Worm (Caenorhabditis elegans): ENCODE measurements around the gene rpb-9.

rpb-9 gene

ce11 chrV:8007460-8008292, 4.5 kb downstream of the rpb-9 start, which contains the start of gene Y97E10AR.3:
Gene Y97E10AR.3 (minus strand): TSS chrV:8007510.
- TF ChIP-seq attf-4 (tag; optimal IDR thresholded peaks at IDR 0.05) (no peak), unc-62 (GFP tag; optimal IDR thresholded peaks at IDR 0.05 in 1 of 2) (peak in 1 of 2 experiments; percentile 95), unc-62 (tag; optimal IDR thresholded peaks at IDR 0.05) (no peak), aha-1 (tag) (peak; percentile 95)

DNA sequence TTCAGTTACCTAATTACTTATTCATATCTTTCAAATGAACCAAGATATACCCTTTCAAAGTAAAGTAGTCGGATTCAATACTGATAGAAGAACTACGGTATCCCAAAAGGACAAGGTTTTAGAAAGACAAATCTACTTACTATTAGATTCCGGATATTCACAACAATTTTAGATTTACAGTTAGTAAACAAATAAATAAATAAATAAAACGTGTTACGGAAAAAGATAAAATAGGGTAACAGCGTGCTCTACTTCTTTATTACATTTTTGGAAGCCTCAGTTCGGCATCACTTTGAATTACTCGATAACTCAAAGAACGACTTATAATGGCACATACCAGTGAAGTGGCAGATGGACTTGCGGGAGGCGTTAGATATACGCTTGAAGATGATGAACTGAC, 7.1 kb downstream of the rpb-9 start, which contains the start of gene Y97E10AR.8:
Gene Y97E10AR.8, plus strand, starts transcription at position 301 of the 400 bp plus-strand sequence.
- no peak for TF ChIP-seq ces-1 (GFP tag; optimal IDR thresholded peaks at IDR 0.05)
- TF ChIP-seq mep-1 (tag; optimal IDR thresholded peaks at IDR 0.05): no peak
- no peak for TF ChIP-seq lin-39 (tag; optimal IDR thresholded peaks at IDR 0.05)
- no peak for TF ChIP-seq skn-1 (tag; optimal IDR thresholded peaks at IDR 0.05)
- no peak for TF ChIP-seq unc-39 (tag; optimal IDR thresholded peaks at IDR 0.05)
- TF ChIP-seq tag-97 (GFP tag; IDR thresholded peaks at IDR 0.05): no peak

ce11 chrV:8000929-8001513, 11.1 kb downstream of the rpb-9 start, which contains the start of gene Y97E10AR.1:
Gene Y97E10AR.1 (plus strand): TSS chrV:8001463.
- TF ChIP-seq spr-3 (GFP tag; optimal IDR thresholded peaks at IDR 0.05): no peak
- 0 out of 2 replicates have a peak, but pooled peaks have one; percentile 15 for TF ChIP-seq saeg-2 (GFP tag; IDR thresholded peaks at IDR 0.05)
- TF ChIP-seq tra-1 (GFP tag; IDR thresholded peaks at IDR 0.05): 0 out of 2 replicates have a peak, but pooled peaks have one; percentile 28
- peak; percentile 46 for TF ChIP-seq jun-1 (tag; optimal IDR thresholded peaks at IDR 0.05)
- peak; percentile 42 for TF ChIP-seq mes-2 (tag; optimal IDR thresholded peaks at IDR 0.05; ENCODE audit: poor library complexity, severe bottlenecking)
- peak; percentile 97 for TF ChIP-seq hlh-11 (tag; optimal IDR thresholded peaks at IDR 0.05)
- TF ChIP-seq lin-38 (GFP tag; IDR thresholded peaks at IDR 0.05): no peak
- peak; percentile 86 for TF ChIP-seq gei-8 (GFP tag; optimal IDR thresholded peaks at IDR 0.05)
- TF ChIP-seq lsy-2 (tag; optimal IDR thresholded peaks at IDR 0.05): peak; percentile 29 to 79
- peak; percentile 86 for TF ChIP-seq nhr-48 (tag; optimal IDR thresholded peaks at IDR 0.05)
- TF ChIP-seq mxl-3 (GFP tag; optimal IDR thresholded peaks at IDR 0.05): peak; percentile 75
- peak; percentile 9; the same call in 1 of the 2 replicates for TF ChIP-seq nhr-41 (GFP tag; IDR thresholded peaks at IDR 0.05)
- no peak for TF ChIP-seq F44E2.7 (GFP tag; IDR thresholded peaks at IDR 0.05)
- TF ChIP-seq hif-1 (tag; optimal IDR thresholded peaks at IDR 0.05): peak in 1 of 2 experiments; percentile 78
- TF ChIP-seq nhr-28 (tag; optimal IDR thresholded peaks at IDR 0.05): peak; percentile 85
- TF ChIP-seq daf-19 (GFP tag; conservative IDR thresholded peaks at IDR 0.05): no peak
- TF ChIP-seq daf-12 (tag; optimal IDR thresholded peaks at IDR 0.05): no peak
- no peak for TF ChIP-seq attf-4 (tag; optimal IDR thresholded peaks at IDR 0.05)
- TF ChIP-seq nhr-102 (tag; optimal IDR thresholded peaks at IDR 0.05): no peak
- TF ChIP-seq ces-1 (GFP tag; optimal IDR thresholded peaks at IDR 0.05): no peak
- no peak for TF ChIP-seq tag-97 (GFP tag; IDR thresholded peaks at IDR 0.05)
- TF ChIP-seq nhr-111 (GFP tag; optimal IDR thresholded peaks at IDR 0.05): no peak
- no peak for TF ChIP-seq lin-29 (GFP tag; IDR thresholded peaks at IDR 0.05)
- TF ChIP-seq fos-1 (tag; optimal IDR thresholded peaks at IDR 0.05): no peak
- no peak for TF ChIP-seq dmd-9 (GFP tag; IDR thresholded peaks at IDR 0.05)
- no peak for TF ChIP-seq F49E8.2 (tag; optimal IDR thresholded peaks at IDR 0.05; ENCODE audit: borderline replicate concordance)
- no peak for TF ChIP-seq unc-130 (GFP tag; optimal IDR thresholded peaks at IDR 0.05)
- TF ChIP-seq duxl-1 (tag; optimal IDR thresholded peaks at IDR 0.05; ENCODE audit: poor library complexity): no peak
- no peak for TF ChIP-seq cey-2 (tag; optimal IDR thresholded peaks at IDR 0.05; ENCODE audit: borderline replicate concordance, insufficient read depth)
- TF ChIP-seq zip-2 (tag; optimal IDR thresholded peaks at IDR 0.05): no peak
- TF ChIP-seq zfp-3 (GFP tag; conservative IDR thresholded peaks at IDR 0.05): no peak
- TF ChIP-seq spr-1 (tag; optimal IDR thresholded peaks at IDR 0.05): no peak
- TF ChIP-seq T26A8.4 (GFP tag; IDR thresholded peaks at IDR 0.05): 0 out of 2 replicates have a peak, but pooled peaks have one; percentile 39
- TF ChIP-seq D1046.2 (GFP tag; IDR thresholded peaks at IDR 0.05): no peak
- TF ChIP-seq egl-43 (GFP tag; IDR thresholded peaks at IDR 0.05): no peak
- no peak for TF ChIP-seq ceh-32 (tag; optimal IDR thresholded peaks at IDR 0.05; ENCODE audit: poor library complexity)
- peak; percentile 34 for TF ChIP-seq F37D6.2 (tag; optimal IDR thresholded peaks at IDR 0.05)

Measured in whole organism, L4 larva.